Fruit fly (Drosophila melanogaster) whole organism, embryonic: Measurements from ENCODE around the gene ft.

Source experiments
- Atf-2 ChIP-seq: fragments of 200-800 bp; sonication (Bioruptor generic); optimal IDR thresholded peaks from 2 replicates; lab custom pipeline; 2016; ENCODE audit warnings: missing biosample characterization, missing genetic modification characterization
- Blimp-1 ChIP-seq: fragments of 200-800 bp; sonication (Bioruptor generic); optimal IDR thresholded peaks from 3 replicates; lab custom pipeline; 2018; ENCODE audit warnings: missing biosample characterization, missing genetic modification characterization, mild to moderate bottlenecking, moderate library complexity, missing genetic modification reagents
- CG10209 ChIP-seq: fragments of 200-800 bp; sonication (Bioruptor generic); optimal IDR thresholded peaks from 3 replicates; lab custom pipeline; 2017; ENCODE audit warnings: missing biosample characterization, mild to moderate bottlenecking, missing genetic modification characterization, missing genetic modification reagents
- CG12769 ChIP-seq: fragments of 200-800 bp; sonication (Bioruptor generic); optimal IDR thresholded peaks from 2 replicates; lab custom pipeline; 2019; ENCODE audit warnings: missing biosample characterization, mild to moderate bottlenecking, missing genetic modification characterization, moderate library complexity
- CG13296 ChIP-seq: fragments of 200-800 bp; sonication (Bioruptor generic); optimal IDR thresholded peaks from 3 replicates; lab custom pipeline; 2018; ENCODE audit warnings: missing biosample characterization, mild to moderate bottlenecking, missing genetic modification characterization
- CG14441 ChIP-seq: fragments of 200-800 bp; sonication (Bioruptor generic); IDR thresholded peaks from 2 replicates; pipeline ENCODE4 v1.3.6; 2022; ENCODE audit warnings: missing biosample characterization, missing genetic modification characterization
- CG15269 ChIP-seq: fragments of 200-800 bp; sonication (Bioruptor generic); optimal IDR thresholded peaks from 2 replicates; lab custom pipeline; 2018; ENCODE audit warnings: missing biosample characterization, mild to moderate bottlenecking, missing genetic modification characterization, moderate library complexity
- CG1603 ChIP-seq: fragments of 200-800 bp; sonication (Bioruptor generic); optimal IDR thresholded peaks from 2 replicates; lab custom pipeline; 2019; ENCODE audit warnings: missing biosample characterization, mild to moderate bottlenecking, missing genetic modification characterization, moderate library complexity
- CG18599 ChIP-seq: fragments of 200-800 bp; sonication (Bioruptor generic); optimal IDR thresholded peaks from 3 replicates; lab custom pipeline; 2017; ENCODE audit warnings: missing biosample characterization, missing genetic modification characterization, mild to moderate bottlenecking, moderate library complexity, missing genetic modification reagents
- CG2120 ChIP-seq: fragments of 200-800 bp; sonication (Bioruptor generic); optimal IDR thresholded peaks from 3 replicates; lab custom pipeline; 2016; ENCODE audit warnings: missing biosample characterization, missing genetic modification characterization
- CG34376 ChIP-seq: fragments of 200-800 bp; sonication (Bioruptor generic); optimal IDR thresholded peaks from 2 replicates; lab custom pipeline; 2018; ENCODE audit warnings: missing biosample characterization, mild to moderate bottlenecking, missing genetic modification characterization
- CG3847 ChIP-seq: fragments of 200-800 bp; sonication (Bioruptor generic); IDR thresholded peaks from 2 replicates; pipeline ENCODE4 v1.3.6; 2022; ENCODE audit warnings: missing biosample characterization, missing genetic modification characterization
- CG9215 ChIP-seq: fragments of 200-800 bp; sonication (Bioruptor generic); IDR thresholded peaks from 2 replicates; pipeline ENCODE4 v1.3.6; 2022; ENCODE audit warnings: missing biosample characterization, missing genetic modification characterization
- CG9876 ChIP-seq: fragments of 200-800 bp; sonication (Bioruptor generic); optimal IDR thresholded peaks from 2 replicates; lab custom pipeline; 2016; ENCODE audit warnings: missing biosample characterization, missing genetic modification characterization
- Ets97D ChIP-seq: fragments of 200-800 bp; sonication (Bioruptor generic); optimal IDR thresholded peaks from 3 replicates; lab custom pipeline; 2016; ENCODE audit warnings: missing biosample characterization, missing genetic modification characterization
- Fer1 ChIP-seq: fragments of 200-800 bp; sonication (Bioruptor generic); optimal IDR thresholded peaks from 2 replicates; lab custom pipeline; 2017; ENCODE audit warnings: missing biosample characterization, mild to moderate bottlenecking, missing genetic modification characterization
- GATAe ChIP-seq: fragments of 200-800 bp; sonication (Bioruptor generic); conservative IDR thresholded peaks from 2 replicates; pipeline ENCODE4 v1.3.6; 2022; ENCODE audit warnings: missing biosample characterization, missing genetic modification characterization
- HLH3B ChIP-seq: fragments of 200-800 bp; sonication (Bioruptor generic); IDR thresholded peaks from 2 replicates; pipeline ENCODE4 v1.3.6; 2022; ENCODE audit warnings: missing biosample characterization, missing genetic modification characterization
- MESR4 ChIP-seq: fragments of 200-800 bp; sonication (Bioruptor generic); optimal IDR thresholded peaks from 2 replicates; lab custom pipeline; 2018; ENCODE audit warnings: missing biosample characterization, mild to moderate bottlenecking, missing genetic modification characterization, moderate library complexity
- Ptx1 ChIP-seq: fragments of 200-800 bp; sonication (Bioruptor generic); IDR thresholded peaks from 2 replicates; pipeline ENCODE4 v1.3.6; 2022; ENCODE audit warnings: missing biosample characterization, missing genetic modification characterization
- Rfx ChIP-seq: fragments of 200-800 bp; sonication (Bioruptor generic); IDR thresholded peaks from 2 replicates; pipeline ENCODE4 v1.3.6; 2022; ENCODE audit warnings: missing biosample characterization, missing genetic modification characterization
- Rx ChIP-seq: fragments of 200-800 bp; sonication (Bioruptor generic); IDR thresholded peaks from 2 replicates; pipeline ENCODE4 v1.3.6; 2022; ENCODE audit warnings: missing biosample characterization, missing genetic modification characterization
- aop ChIP-seq: fragments of 200-800 bp; sonication (Bioruptor generic); IDR thresholded peaks from 2 replicates; pipeline ENCODE4 v1.3.6; 2022; ENCODE audit warnings: missing biosample characterization, missing genetic modification characterization
- crc ChIP-seq: fragments of 200-800 bp; sonication (Bioruptor generic); optimal IDR thresholded peaks from 2 replicates; lab custom pipeline; 2016; ENCODE audit warnings: missing biosample characterization, missing genetic modification characterization
- dysf ChIP-seq: fragments of 200-800 bp; sonication (Bioruptor generic); IDR thresholded peaks from 3 replicates; pipeline ENCODE4 v1.3.6; 2022; ENCODE audit warnings: missing biosample characterization, missing genetic modification characterization
- ems ChIP-seq: fragments of 200-800 bp; sonication (Bioruptor generic); optimal IDR thresholded peaks from 3 replicates; lab custom pipeline; 2016; ENCODE audit warnings: missing biosample characterization, missing genetic modification characterization
- ftz-f1 ChIP-seq: fragments of 200-800 bp; sonication (Bioruptor generic); optimal IDR thresholded peaks from 2 replicates; lab custom pipeline; 2016; ENCODE audit warnings: missing biosample characterization, missing genetic modification characterization
- gem ChIP-seq: fragments of 200-800 bp; sonication (Bioruptor generic); optimal IDR thresholded peaks from 2 replicates; lab custom pipeline; 2019; ENCODE audit warnings: missing biosample characterization, mild to moderate bottlenecking, missing genetic modification characterization, moderate library complexity
- grau ChIP-seq: fragments of 200-800 bp; optimal IDR thresholded peaks from 3 replicates; lab custom pipeline; 2019; ENCODE audit warnings: missing biosample characterization, mild to moderate bottlenecking, missing genetic modification characterization, moderate library complexity
- insv ChIP-seq, 2 experiments: fragments of 200-800 bp; sonication (Bioruptor generic); optimal IDR thresholded peaks; 3 replicates each; lab custom pipeline; 2016 to 2018; ENCODE audit warnings: missing biosample characterization in 2 of 2, missing genetic modification characterization in 2 of 2
- knrl ChIP-seq: fragments of 200-800 bp; sonication (Bioruptor generic); IDR thresholded peaks from 3 replicates; pipeline ENCODE4 v1.3.6; 2022; ENCODE audit warnings: missing biosample characterization, missing genetic modification characterization; ENCODE audit not compliant: partially characterized antibody
- lola ChIP-seq, 3 experiments: fragments of >200 bp in 2 of 3; fragments of 200-800 bp in 1 of 3; sonication (Bioruptor generic) in 1 of 3; optimal IDR thresholded peaks; 2 replicates each; lab custom pipeline; 2017 to 2019; ENCODE audit warnings: missing biosample characterization in 3 of 3, missing genetic modification characterization in 3 of 3, mild to moderate bottlenecking in 1 of 3, moderate library complexity in 1 of 3
- mirr ChIP-seq: fragments of 200-800 bp; sonication (Bioruptor generic); optimal IDR thresholded peaks from 3 replicates; lab custom pipeline; 2018; ENCODE audit warnings: missing biosample characterization, mild to moderate bottlenecking, missing genetic modification characterization
- nerfin-2 ChIP-seq: fragments of 200-800 bp; sonication (Bioruptor generic); IDR thresholded peaks from 2 replicates; pipeline ENCODE4 v1.3.6; 2022; ENCODE audit warnings: missing biosample characterization, missing genetic modification characterization; ENCODE audit not compliant: partially characterized antibody
- pan ChIP-seq, 4 experiments: fragments of >200 bp in 3 of 4; fragments of 200-800 bp in 1 of 4; sonication (Bioruptor generic) in 1 of 4; optimal IDR thresholded peaks in 3 of 4; IDR thresholded peaks in 1 of 4; 2 replicates each; pipeline versions ENCODE4 v1.3.6 to Lab custom; 2017 to 2022; ENCODE audit warnings: missing biosample characterization in 2 of 4, missing genetic modification characterization in 2 of 4, mixed read lengths in 1 of 4
- prd ChIP-seq, 3 experiments: fragments of >200 bp in 2 of 3; fragments of 200-800 bp in 1 of 3; sonication (Bioruptor generic) in 1 of 3; optimal IDR thresholded peaks in 2 of 3; IDR thresholded peaks in 1 of 3; 2 replicates in 2 of 3; 3 replicates in 1 of 3; pipeline versions ENCODE4 v1.3.6 to Lab custom; 2017 to 2022; ENCODE audit warnings: missing biosample characterization in 1 of 3, missing genetic modification characterization in 1 of 3
- row ChIP-seq: fragments of 200-800 bp; sonication (Bioruptor generic); IDR thresholded peaks from 3 replicates; pipeline ENCODE4 v1.3.6; 2022; ENCODE audit warnings: missing biosample characterization, missing genetic modification characterization
- sens ChIP-seq: fragments of 200-800 bp; sonication (Bioruptor generic); peaks from one replicate; lab custom pipeline; 2016; ENCODE audit warnings: missing biosample characterization, missing genetic modification characterization
- slbo ChIP-seq: fragments of 200-800 bp; sonication (Bioruptor generic); IDR thresholded peaks from 2 replicates; pipeline ENCODE4 v1.3.6; 2022; ENCODE audit warnings: missing biosample characterization, missing genetic modification characterization
- sr ChIP-seq: fragments of 200-800 bp; sonication (Bioruptor generic); IDR thresholded peaks from 3 replicates; pipeline ENCODE4 v1.3.6; 2022; ENCODE audit warnings: missing biosample characterization, missing genetic modification characterization
- tio ChIP-seq: fragments of 200-800 bp; sonication (Bioruptor generic); optimal IDR thresholded peaks from 2 replicates; lab custom pipeline; 2017; ENCODE audit warnings: missing biosample characterization, missing genetic modification characterization, inconsistent platforms
- ttk ChIP-seq: fragments of 200-800 bp; sonication (Bioruptor generic); IDR thresholded peaks from 2 replicates; pipeline ENCODE4 v2.1.2; 2022; ENCODE audit warnings: missing biosample characterization, missing genetic modification characterization
- unpg ChIP-seq: fragments of 200-800 bp; sonication (Bioruptor generic); optimal IDR thresholded peaks from 3 replicates; lab custom pipeline; 2018; ENCODE audit warnings: missing biosample characterization, mild to moderate bottlenecking, missing genetic modification characterization, moderate library complexity
- vnd ChIP-seq: fragments of 200-800 bp; sonication (Bioruptor generic); IDR thresholded peaks from 3 replicates; pipeline ENCODE4 v1.3.6; 2022; ENCODE audit warnings: missing biosample characterization, missing genetic modification characterization; ENCODE audit not compliant: partially characterized antibody
- zfh2 ChIP-seq: fragments of 200-800 bp; sonication (Bioruptor generic); optimal IDR thresholded peaks from 2 replicates; lab custom pipeline; 2016; ENCODE audit warnings: missing biosample characterization, missing genetic modification characterization

The ft gene

DNA sequence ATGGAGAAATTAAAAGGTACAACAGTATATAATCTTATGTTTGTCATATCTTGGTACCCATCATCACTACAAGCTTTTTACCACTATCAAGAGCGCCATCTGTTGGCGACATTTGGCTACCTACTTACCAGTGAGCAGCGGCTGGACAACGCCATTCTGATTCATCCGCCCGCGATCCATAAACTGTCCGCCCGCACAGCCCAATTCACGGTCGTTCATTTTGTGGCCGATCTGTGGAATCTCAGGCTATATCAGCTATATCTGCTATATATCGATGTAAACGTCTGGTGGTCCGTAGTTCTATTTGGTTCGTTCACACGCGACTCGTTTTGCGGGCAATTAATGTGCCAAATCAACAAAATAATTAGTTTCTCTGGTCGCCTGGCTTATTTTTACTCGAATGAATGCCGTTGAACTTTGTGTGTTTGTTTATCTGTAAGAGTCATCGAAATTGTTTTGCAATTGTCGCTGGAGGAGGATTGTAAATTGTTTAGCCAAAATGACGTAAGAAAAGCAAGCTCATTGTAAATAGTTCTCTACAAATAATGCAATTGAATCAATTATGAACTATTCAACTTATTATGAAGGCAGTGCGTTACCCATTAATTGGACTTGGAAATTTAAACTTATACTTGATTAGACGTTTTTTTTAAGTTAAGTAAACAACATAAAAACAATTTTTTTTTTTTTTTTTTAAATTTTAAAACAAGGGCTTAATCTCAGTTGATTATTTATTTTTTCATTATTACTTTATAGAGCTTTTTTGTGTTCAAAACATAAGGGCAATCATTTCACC, 25.1 kb downstream of the ft start (continued):
- TF ChIP-seq CG1603 (tag; lab: Kevin White, UChicago), result no peak
- TF ChIP-seq tio (GFP tag; lab: Kevin White, UChicago), result no peak
- no peak for TF ChIP-seq CG34376
- TF ChIP-seq nerfin-2 (GFP tag; lab: Robert Waterston, UW), result no peak
- peak; percentile 44 for TF ChIP-seq ftz-f1 (GFP tag; lab: Kevin White, UChicago)

DNA sequence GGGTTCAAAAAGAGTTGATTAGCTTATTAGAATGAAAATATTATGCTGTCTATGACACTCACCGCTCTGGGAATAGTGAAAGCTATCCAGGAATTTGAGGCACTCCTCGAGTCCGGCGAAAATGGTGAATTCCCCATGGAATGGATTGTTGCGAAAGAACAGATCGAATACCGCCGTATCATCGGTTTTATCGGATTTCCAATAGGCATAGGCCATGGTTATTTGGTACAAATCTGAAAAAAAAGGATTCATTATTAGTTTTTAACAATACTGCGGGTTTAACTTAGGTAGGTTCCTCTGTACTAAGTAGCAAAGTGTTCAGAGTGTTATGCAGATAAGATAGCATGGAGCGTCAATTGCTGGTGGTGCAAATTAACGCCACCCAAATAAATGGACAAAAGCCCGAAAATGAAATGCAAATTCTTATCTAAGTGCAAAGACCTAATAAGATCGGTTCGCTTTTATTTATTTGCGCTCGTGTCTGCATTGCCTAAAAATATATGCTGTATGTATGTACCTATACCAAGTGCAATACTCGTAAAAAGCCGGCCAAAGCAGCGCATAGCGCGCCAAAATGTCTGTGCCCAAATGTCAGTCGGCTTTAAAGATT, 25.8 kb downstream of the ft start:
- TF ChIP-seq Ptx1 (GFP tag; lab: Robert Waterston, UW), result 0 out of 2 replicates have a peak, but pooled peaks have one; percentile 15
- peak; percentile 23 for TF ChIP-seq CG12769 (tag; lab: Kevin White, UChicago)
- no peak for TF ChIP-seq sr (GFP tag; lab: Robert Waterston, UW)
- TF ChIP-seq CG15269, result peak; percentile 18
- TF ChIP-seq Fer1 (GFP tag; lab: Kevin White, UChicago), result no peak
- no peak for TF ChIP-seq CG9215 (GFP tag; lab: Robert Waterston, UW)
- no peak for TF ChIP-seq crc (GFP tag; lab: Kevin White, UChicago)
- no peak for TF ChIP-seq knrl
- TF ChIP-seq prd (optimal IDR thresholded peaks at IDR 0.05; lab: Kevin White, UChicago), result no peak
- 0 out of 3 replicates have a peak, but pooled peaks have one; percentile 40 for TF ChIP-seq prd (GFP tag; IDR thresholded peaks at IDR 0.05; lab: Robert Waterston, UW)
- TF ChIP-seq Rx (GFP tag; lab: Robert Waterston, UW), result no peak
- no peak for TF ChIP-seq CG9876
- TF ChIP-seq grau, result peak; percentile 69
- peak; percentile 3 for TF ChIP-seq zfh2 (GFP tag; lab: Kevin White, UChicago)
- TF ChIP-seq Rfx (GFP tag; lab: Robert Waterston, UW), result 0 out of 2 replicates have a peak, but pooled peaks have one; percentile 4
- TF ChIP-seq sens (GFP tag; lab: Kevin White, UChicago), result peak; percentile 29
- peak; percentile 47; the same call in 1 of the 2 replicates for TF ChIP-seq slbo
- TF ChIP-seq pan (optimal IDR thresholded peaks at IDR 0.05; lab: Kevin White, UChicago), result no peak
- peak in 1 of 2 experiments; percentile 25 for TF ChIP-seq pan (GFP tag; optimal IDR thresholded peaks at IDR 0.05 in 1 of 2, IDR thresholded peaks at IDR 0.05 in 1 of 2)
- no peak for TF ChIP-seq Ets97D (GFP tag; lab: Kevin White, UChicago)
- no peak for TF ChIP-seq lola (GFP tag; optimal IDR thresholded peaks at IDR 0.05; lab: Kevin White, UChicago)
- TF ChIP-seq Blimp-1 (GFP tag; lab: Kevin White, UChicago), result no peak
- peak; percentile 17 for TF ChIP-seq mirr (GFP tag; lab: Kevin White, UChicago)
- TF ChIP-seq vnd (GFP tag; lab: Robert Waterston, UW), result no peak
- TF ChIP-seq row (GFP tag; lab: Robert Waterston, UW), result peak; percentile 67
- peak; percentile 17; the same call in 1 of the 2 replicates for TF ChIP-seq CG3847 (GFP tag; lab: Robert Waterston, UW)
- TF ChIP-seq ems (GFP tag; lab: Kevin White, UChicago), result no peak
- no peak for TF ChIP-seq gem (tag; lab: Kevin White, UChicago)
- peak; percentile 6 for TF ChIP-seq CG10209 (GFP tag; lab: Kevin White, UChicago)
- TF ChIP-seq GATAe (GFP tag; lab: Robert Waterston, UW), result peak; percentile 47; the same call in 1 of the 2 replicates
- no peak for TF ChIP-seq MESR4
- TF ChIP-seq insv (GFP tag; optimal IDR thresholded peaks at IDR 0.05; lab: Kevin White, UChicago), result no peak
- TF ChIP-seq HLH3B (GFP tag; lab: Robert Waterston, UW), result no peak
- no peak for TF ChIP-seq aop
- TF ChIP-seq CG2120 (GFP tag; lab: Kevin White, UChicago), result peak; percentile 43
- TF ChIP-seq CG13296, result no peak
- TF ChIP-seq CG18599 (GFP tag; lab: Kevin White, UChicago), result peak; percentile 12
- peak; percentile 39; the same call in 1 of the 2 replicates for TF ChIP-seq CG14441 (GFP tag; lab: Robert Waterston, UW)
- TF ChIP-seq dysf (GFP tag; lab: Robert Waterston, UW), result peak; percentile 29; the same call in 1 of the 3 replicates
- TF ChIP-seq Atf-2 (GFP tag; lab: Kevin White, UChicago), result no peak
- 0 out of 2 replicates have a peak, but pooled peaks have one; percentile 15 for TF ChIP-seq ttk (GFP tag; lab: Robert Waterston, UW)
- no peak for TF ChIP-seq unpg (GFP tag; lab: Kevin White, UChicago)
